Worm (Caenorhabditis elegans): ENCODE data around the gene Y70G10A.3.

DNA sequence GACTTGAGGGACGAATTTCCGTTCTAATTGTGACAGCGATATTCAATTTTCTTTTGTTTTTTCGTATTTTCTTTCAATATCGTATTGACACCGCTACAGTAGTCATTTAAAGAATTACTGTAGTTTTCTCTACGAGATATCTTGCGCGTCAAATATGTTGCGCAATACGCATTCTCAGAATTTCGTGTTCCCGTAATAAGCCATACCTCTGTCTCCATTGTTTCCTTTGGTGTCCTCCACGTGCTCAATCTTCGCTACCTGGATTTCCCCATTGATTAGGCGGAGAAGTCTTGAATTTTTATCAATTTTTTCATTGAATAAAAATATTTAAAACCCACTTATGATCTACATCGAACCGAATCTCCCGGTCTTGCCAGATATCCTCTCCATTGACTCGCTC is 22.4 kb downstream of the Y70G10A.3 start:
- TF ChIP-seq zip-2 (tag; optimal IDR thresholded peaks at IDR 0.05) (no peak), nhr-237 (tag; optimal IDR thresholded peaks at IDR 0.05) (no peak), ceh-82 (tag; optimal IDR thresholded peaks at IDR 0.05) (no peak), dpl-1 (GFP tag; optimal IDR thresholded peaks at IDR 0.05) (no peak)

Data from whole organism, L4 larva.